Fruit fly (Drosophila melanogaster): ENCODE results near the gene CG43093.

The CG43093 gene

dm6 chr3R:22760988-22761387, 9.1 kb downstream of the CG43093 start, which contains the start of gene Nepl13:
Nepl13 (minus strand) TSS chr3R:22761076.
- no peak for TF ChIP-seq CG5204 (GFP tag; optimal IDR thresholded peaks at IDR 0.05)
- TF ChIP-seq Mnt (GFP tag; optimal IDR thresholded peaks at IDR 0.05): no peak
- peak; percentile 46 for TF ChIP-seq cic (GFP tag; optimal IDR thresholded peaks at IDR 0.05)
- TF ChIP-seq pad (GFP tag; optimal IDR thresholded peaks at IDR 0.05): no peak

- TF ChIP-seq cnc (optimal IDR thresholded peaks at IDR 0.05) (no peak), pad (GFP tag; optimal IDR thresholded peaks at IDR 0.05) (no peak), CG33017 (tag; optimal IDR thresholded peaks at IDR 0.05) (no peak), Mnt (GFP tag; optimal IDR thresholded peaks at IDR 0.05) (no peak), CG12768 (GFP tag; optimal IDR thresholded peaks at IDR 0.05) (no peak), CG11617 (GFP tag; optimal IDR thresholded peaks at IDR 0.05) (no peak), kay (GFP tag; ENCODE audit: borderline replicate concordance) (no peak), toe (GFP tag; optimal IDR thresholded peaks at IDR 0.05) (no peak)
Observed at dm6 chr3R:22757117-22757516, 13.0 kb downstream of the CG43093 start.

- TF ChIP-seq CG7045 (GFP tag; optimal IDR thresholded peaks at IDR 0.05) (no peak), CG14711 (tag; optimal IDR thresholded peaks at IDR 0.05) (no peak), CG1620 (GFP tag; optimal IDR thresholded peaks at IDR 0.05) (no peak), Crg-1 (GFP tag; optimal IDR thresholded peaks at IDR 0.05) (no peak), CG5204 (GFP tag; optimal IDR thresholded peaks at IDR 0.05) (no peak), pad (GFP tag; optimal IDR thresholded peaks at IDR 0.05) (no peak), Mnt (GFP tag; optimal IDR thresholded peaks at IDR 0.05) (no peak), cnc (optimal IDR thresholded peaks at IDR 0.05) (no peak), kay (GFP tag; ENCODE audit: borderline replicate concordance) (no peak), tj (GFP tag; optimal IDR thresholded peaks at IDR 0.05) (no peak), Hr96 (GFP tag; optimal IDR thresholded peaks at IDR 0.05) (no peak)
Observed at dm6 chr3R:22756289-22756688, 13.8 kb downstream of the CG43093 start.

- peak; percentile 42 for TF ChIP-seq tj (GFP tag; optimal IDR thresholded peaks at IDR 0.05)
- no peak for TF ChIP-seq CG12768 (GFP tag; optimal IDR thresholded peaks at IDR 0.05)
Observed at dm6 chr3R:22755187-22755777, 14.8 kb downstream of the CG43093 start.

- TF ChIP-seq Clk (GFP tag; optimal IDR thresholded peaks at IDR 0.05): no peak
- peak; percentile 37 for TF ChIP-seq CG5204 (GFP tag; optimal IDR thresholded peaks at IDR 0.05)
- TF ChIP-seq CG14711 (tag; optimal IDR thresholded peaks at IDR 0.05): no peak
- TF ChIP-seq Mnt (GFP tag; optimal IDR thresholded peaks at IDR 0.05): peak; percentile 37
- TF ChIP-seq CG7101 (tag; optimal IDR thresholded peaks at IDR 0.05): peak; percentile 1
- no peak for TF ChIP-seq CG12768 (GFP tag; optimal IDR thresholded peaks at IDR 0.05)
- TF ChIP-seq Crg-1 (GFP tag; optimal IDR thresholded peaks at IDR 0.05): no peak
- peak; percentile 74 for TF ChIP-seq kay (GFP tag; ENCODE audit: borderline replicate concordance)
- TF ChIP-seq CG11617 (GFP tag; optimal IDR thresholded peaks at IDR 0.05): peak; percentile 42
- TF ChIP-seq toe (GFP tag; optimal IDR thresholded peaks at IDR 0.05): no peak
- TF ChIP-seq CG1620 (GFP tag; optimal IDR thresholded peaks at IDR 0.05): no peak
- TF ChIP-seq CG33017 (tag; optimal IDR thresholded peaks at IDR 0.05): peak; percentile 38
- no peak for TF ChIP-seq cnc (optimal IDR thresholded peaks at IDR 0.05)
- no peak for TF ChIP-seq bab1 (GFP tag; optimal IDR thresholded peaks at IDR 0.05)
- no peak for TF ChIP-seq tj (GFP tag; optimal IDR thresholded peaks at IDR 0.05)
- no peak for TF ChIP-seq pad (GFP tag; optimal IDR thresholded peaks at IDR 0.05)
- TF ChIP-seq ovo (GFP tag; optimal IDR thresholded peaks at IDR 0.05): no peak
- no peak for TF ChIP-seq CG7045 (GFP tag; optimal IDR thresholded peaks at IDR 0.05)
- no peak for TF ChIP-seq cic (GFP tag; optimal IDR thresholded peaks at IDR 0.05)
- TF ChIP-seq Hr96 (GFP tag; optimal IDR thresholded peaks at IDR 0.05): peak; percentile 24
Observed at dm6 chr3R:22753895-22754774, 16.0 kb downstream of the CG43093 start.

- TF ChIP-seq CG11617 (GFP tag; optimal IDR thresholded peaks at IDR 0.05): no peak
- peak; percentile 67 for TF ChIP-seq cic (GFP tag; optimal IDR thresholded peaks at IDR 0.05)
Observed at dm6 chr3R:22753600-22753894, 16.6 kb downstream of the CG43093 start.

dm6 chr3R:22752929-22753328, 17.2 kb downstream of the CG43093 start:
- TF ChIP-seq cic (GFP tag; optimal IDR thresholded peaks at IDR 0.05): no peak
- TF ChIP-seq CG1620 (GFP tag; optimal IDR thresholded peaks at IDR 0.05): no peak
- TF ChIP-seq CG14711 (tag; optimal IDR thresholded peaks at IDR 0.05): no peak
- no peak for TF ChIP-seq bab1 (GFP tag; optimal IDR thresholded peaks at IDR 0.05)
- TF ChIP-seq toe (GFP tag; optimal IDR thresholded peaks at IDR 0.05): no peak
- TF ChIP-seq CG33017 (tag; optimal IDR thresholded peaks at IDR 0.05): no peak
- no peak for TF ChIP-seq ovo (GFP tag; optimal IDR thresholded peaks at IDR 0.05)
- no peak for TF ChIP-seq kay (GFP tag; ENCODE audit: borderline replicate concordance)
- no peak for TF ChIP-seq CG12768 (GFP tag; optimal IDR thresholded peaks at IDR 0.05)
- no peak for TF ChIP-seq CG5204 (GFP tag; optimal IDR thresholded peaks at IDR 0.05)
- no peak for TF ChIP-seq CG11617 (GFP tag; optimal IDR thresholded peaks at IDR 0.05)
- no peak for TF ChIP-seq pad (GFP tag; optimal IDR thresholded peaks at IDR 0.05)
- TF ChIP-seq Clk (GFP tag; optimal IDR thresholded peaks at IDR 0.05): no peak
- no peak for TF ChIP-seq Crg-1 (GFP tag; optimal IDR thresholded peaks at IDR 0.05)
- no peak for TF ChIP-seq CG7045 (GFP tag; optimal IDR thresholded peaks at IDR 0.05)

Measured in whole organism, adult.